Worm (Caenorhabditis elegans) whole organism, midembryonic: Measurements from ENCODE around the gene R02D1.2.
"Not testable (repeated sequence)": the region's sequence is repeated elsewhere in the genome, so short reads cannot be mapped to it uniquely, and the experiment has no call there.

ENCODE experiments used
- T22C8.4 ChIP-seq: fragments of 200-800 bp; sonication (Bioruptor generic); IDR thresholded peaks from 2 replicates; pipeline ENCODE4 v1.3.6; 2022; ENCODE audit warnings: missing genetic modification characterization, missing compliant biosample characterization
- cog-1 ChIP-seq: sonication (generic microtip); optimal IDR thresholded peaks from 2 replicates; lab custom pipeline; 2016; ENCODE audit warnings: missing genetic modification characterization, missing compliant biosample characterization
- flt-1 ChIP-seq: fragments of 200-800 bp; sonication (Bioruptor generic); IDR thresholded peaks from 2 replicates; pipeline ENCODE4 v1.3.6; 2022; ENCODE audit warnings: missing genetic modification characterization, missing compliant biosample characterization
- klf-2 ChIP-seq: fragments of 200-800 bp; sonication (Bioruptor generic); conservative IDR thresholded peaks from 2 replicates; pipeline ENCODE4 v1.3.6; 2022; ENCODE audit warnings: missing genetic modification reagents, missing genetic modification characterization, missing compliant biosample characterization
- med-1 ChIP-seq: sonication (generic microtip); optimal IDR thresholded peaks from 2 replicates; lab custom pipeline; 2017; ENCODE audit warnings: missing genetic modification characterization, mild to moderate bottlenecking, missing compliant biosample characterization, antibody characterized with exemption, missing genetic modification reagents; ENCODE audit not compliant: insufficient read depth
- ref-1 ChIP-seq: fragments of 200-800 bp; sonication (Bioruptor generic); conservative IDR thresholded peaks from 2 replicates; pipeline ENCODE4 v1.3.6; 2022; ENCODE audit warnings: missing genetic modification reagents, missing genetic modification characterization, missing compliant biosample characterization
- tab-1 ChIP-seq: fragments of 200-800 bp; sonication (Bioruptor generic); IDR thresholded peaks from 2 replicates; pipeline ENCODE4 v1.3.6; 2022; ENCODE audit warnings: missing genetic modification characterization, missing compliant biosample characterization
- ztf-23 ChIP-seq: fragments of 200-800 bp; sonication (Bioruptor generic); IDR thresholded peaks from 2 replicates; pipeline ENCODE4 v1.3.6; 2022; ENCODE audit warnings: missing genetic modification reagents, missing genetic modification characterization, missing compliant biosample characterization
- ztf-29 ChIP-seq: fragments of 200-800 bp; sonication (Bioruptor generic); IDR thresholded peaks from 2 replicates; pipeline ENCODE4 v1.3.6; 2022; ENCODE audit warnings: missing genetic modification reagents, missing genetic modification characterization, missing compliant biosample characterization

DNA sequence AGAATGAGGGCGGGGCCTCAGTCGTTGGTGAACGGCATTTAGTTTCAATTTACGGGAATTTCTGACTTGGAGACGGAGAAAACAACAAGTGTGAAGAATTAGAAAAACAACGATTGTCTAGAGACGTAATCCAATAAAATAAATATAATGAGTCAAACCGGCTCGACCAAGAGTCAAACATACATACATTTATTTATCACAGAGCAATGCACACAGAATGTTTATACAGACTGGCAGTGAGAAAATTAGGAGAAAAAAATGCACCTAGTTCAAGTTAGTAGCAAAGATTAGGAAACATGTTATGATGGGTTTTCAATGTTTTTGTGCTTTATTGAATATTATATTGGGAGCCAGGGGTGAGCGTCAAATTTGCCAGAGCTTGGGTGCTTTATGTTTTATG, 43.9 kb downstream of the R02D1.2 start, which contains the start of gene srt-20:
- TF ChIP-seq med-1 (GFP tag; lab: Kevin White, UChicago); flt-1 (GFP tag; lab: Robert Waterston, UW); klf-2 (GFP tag; lab: Robert Waterston, UW); tab-1 (GFP tag; lab: Robert Waterston, UW); ztf-23 (GFP tag; lab: Robert Waterston, UW); T22C8.4; ztf-29; cog-1 (tag; lab: Kevin White, UChicago); ref-1 (GFP tag; lab: Robert Waterston, UW): not testable (repeated sequence)
